Worm (Caenorhabditis elegans) whole organism, L4 larva: ENCODE results near the gene T16H12.9.
A peak's percentile ranks its signal among the peaks of the same experiment; 100 is the strongest.

Experiments used
- F37D6.2 ChIP-seq: sonication (generic microtip); optimal IDR thresholded peaks from 2 replicates; lab custom pipeline; 2016; ENCODE audit warnings: mild to moderate bottlenecking, missing genetic modification characterization, missing compliant biosample characterization
- F44E2.7 ChIP-seq: fragments of 200-800 bp; sonication (Bioruptor generic); IDR thresholded peaks from 2 replicates; pipeline ENCODE4 v2.1.2; 2022; ENCODE audit warnings: missing genetic modification characterization, missing compliant biosample characterization
- Y75B8A.6 ChIP-seq: fragments of 200-800 bp; sonication (Bioruptor generic); IDR thresholded peaks from 2 replicates; pipeline ENCODE4 v1.3.6; 2022; ENCODE audit warnings: missing genetic modification reagents, missing genetic modification characterization, missing compliant biosample characterization
- ZK337.2 ChIP-seq: fragments of 200-800 bp; sonication (Bioruptor generic); IDR thresholded peaks from 2 replicates; pipeline ENCODE4 v1.3.6; 2022; ENCODE audit warnings: missing genetic modification reagents, missing genetic modification characterization, missing compliant biosample characterization
- ZK546.5 ChIP-seq, 2 experiments: sonication (generic microtip); optimal IDR thresholded peaks; 2 replicates each; lab custom pipeline; 2017; ENCODE audit warnings: missing biosample characterization in 2 of 2, missing genetic modification characterization in 2 of 2
- aha-1 ChIP-seq: fragments of 150-350 bp; peaks from one replicate; lab custom pipeline; 2014; ENCODE audit warnings: missing biosample characterization, missing genetic modification characterization
- ama-1 ChIP-seq: fragments of 150-350 bp; optimal IDR thresholded peaks from 2 replicates; lab custom pipeline; 2014; ENCODE audit warnings: inconsistent platforms, mixed read lengths
- ceh-62 ChIP-seq: sonication (generic microtip); optimal IDR thresholded peaks from 2 replicates; lab custom pipeline; 2017; ENCODE audit warnings: missing biosample characterization, missing genetic modification characterization
- cey-2 ChIP-seq: sonication (generic microtip); optimal IDR thresholded peaks from 3 replicates; lab custom pipeline; 2017; ENCODE audit warnings: missing genetic modification characterization, mild to moderate bottlenecking, missing compliant biosample characterization, antibody characterized with exemption, borderline replicate concordance; ENCODE audit not compliant: insufficient read depth
- daf-16 ChIP-seq, 3 experiments: sonication (generic microtip); optimal IDR thresholded peaks; 2 replicates each; lab custom pipeline; 2016 to 2017; ENCODE audit warnings: missing genetic modification characterization in 3 of 3, missing genetic modification reagents in 3 of 3, mild to moderate bottlenecking in 2 of 3, missing compliant biosample characterization in 2 of 3, missing biosample characterization in 1 of 3, moderate library complexity in 1 of 3
- daf-19 ChIP-seq: fragments of 200-800 bp; sonication (Bioruptor generic); conservative IDR thresholded peaks from 2 replicates; pipeline ENCODE4 v1.3.6; 2022; ENCODE audit warnings: missing genetic modification characterization, missing compliant biosample characterization
- lin-15B ChIP-seq: fragments of 150-350 bp; sonication (generic microtip); optimal IDR thresholded peaks from 3 replicates; lab custom pipeline; 2014; ENCODE audit warnings: missing biosample characterization, missing genetic modification characterization
- lin-29 ChIP-seq: fragments of 200-800 bp; sonication (Bioruptor generic); IDR thresholded peaks from 2 replicates; pipeline ENCODE4 v1.3.6; 2022; ENCODE audit warnings: missing genetic modification reagents, missing genetic modification characterization, missing compliant biosample characterization
- lir-3 ChIP-seq: sonication (generic microtip); optimal IDR thresholded peaks from 2 replicates; lab custom pipeline; 2016; ENCODE audit warnings: mild to moderate bottlenecking, missing genetic modification characterization, missing compliant biosample characterization
- lsy-2 ChIP-seq, 2 experiments: fragments of 150-350 bp in 1 of 2; sonication (generic microtip) in 1 of 2; optimal IDR thresholded peaks; 2 replicates each; lab custom pipeline; 2014 to 2017; ENCODE audit warnings: missing biosample characterization in 2 of 2, missing genetic modification characterization in 2 of 2
- mep-1 ChIP-seq: fragments of 150-350 bp; sonication (generic microtip); optimal IDR thresholded peaks from 3 replicates; lab custom pipeline; 2014; ENCODE audit warnings: missing biosample characterization, missing genetic modification characterization
- nhr-102 ChIP-seq: sonication (generic microtip); optimal IDR thresholded peaks from 2 replicates; lab custom pipeline; 2016; ENCODE audit warnings: mild to moderate bottlenecking, missing genetic modification characterization, moderate library complexity, missing compliant biosample characterization
- nhr-111 ChIP-seq: fragments of 200-800 bp; sonication (Bioruptor generic); optimal IDR thresholded peaks from 2 replicates; lab custom pipeline; 2018; ENCODE audit warnings: mild to moderate bottlenecking, missing genetic modification characterization, missing compliant biosample characterization
- nhr-28 ChIP-seq: fragments of 150-350 bp; optimal IDR thresholded peaks from 2 replicates; lab custom pipeline; 2014; ENCODE audit warnings: missing biosample characterization, missing genetic modification characterization
- nhr-41 ChIP-seq: fragments of 200-800 bp; sonication (Bioruptor generic); IDR thresholded peaks from 2 replicates; pipeline ENCODE4 v1.3.6; 2022; ENCODE audit warnings: missing genetic modification reagents, missing genetic modification characterization, missing compliant biosample characterization
- nhr-48 ChIP-seq: sonication (generic microtip); optimal IDR thresholded peaks from 2 replicates; lab custom pipeline; 2016; ENCODE audit warnings: mild to moderate bottlenecking, missing genetic modification characterization, missing compliant biosample characterization
- pha-4 ChIP-seq, 2 experiments: fragments of 150-350 bp in 1 of 2; fragments of 200-800 bp in 1 of 2; sonication (Bioruptor generic) in 1 of 2; IDR thresholded peaks in 1 of 2; optimal IDR thresholded peaks in 1 of 2; 2 replicates each; pipeline versions ENCODE4 v1.3.6 to Lab custom; 2014 to 2022; ENCODE audit warnings: missing genetic modification characterization in 2 of 2, missing genetic modification reagents in 2 of 2, missing biosample characterization in 1 of 2, missing compliant biosample characterization in 1 of 2
- set-16 ChIP-seq: fragments of 200-800 bp; sonication (Bioruptor generic); IDR thresholded peaks from 2 replicates; pipeline ENCODE4 v1.3.6; 2022; ENCODE audit warnings: missing genetic modification reagents, missing genetic modification characterization, missing compliant biosample characterization
- tag-97 ChIP-seq: fragments of 200-800 bp; sonication (Bioruptor generic); IDR thresholded peaks from 2 replicates; pipeline ENCODE4 v1.3.6; 2022; ENCODE audit warnings: missing genetic modification characterization, missing compliant biosample characterization
- unc-39 ChIP-seq: sonication (generic microtip); optimal IDR thresholded peaks from 2 replicates; lab custom pipeline; 2017; ENCODE audit warnings: missing biosample characterization, missing genetic modification characterization
- unc-62 ChIP-seq, 3 experiments: fragments of 150-350 bp in 1 of 3; sonication (generic microtip); optimal IDR thresholded peaks in 2 of 3; peaks in 1 of 3; 1 replicate in 1 of 3; 2 replicates in 2 of 3; lab custom pipeline; 2014 to 2017; ENCODE audit warnings: missing biosample characterization in 3 of 3, missing genetic modification characterization in 3 of 3, missing genetic modification reagents in 3 of 3, missing genotype in 1 of 3
- vab-7 ChIP-seq: fragments of 200-800 bp; sonication (Bioruptor generic); IDR thresholded peaks from 2 replicates; pipeline ENCODE4 v1.3.6; 2022; ENCODE audit warnings: missing genetic modification reagents, missing genetic modification characterization, missing compliant biosample characterization
- zip-2 ChIP-seq: fragments of 150-350 bp; optimal IDR thresholded peaks from 2 replicates; lab custom pipeline; 2014; ENCODE audit warnings: missing biosample characterization, missing genetic modification characterization

The T16H12.9 gene

ce11 chrIII:10153003-10153402 lies 43.9 kb downstream of the T16H12.9 start (continued):
- TF ChIP-seq pha-4 (GFP tag; IDR thresholded peaks at IDR 0.05; lab: Robert Waterston, UW) (0 out of 2 replicates have a peak, but pooled peaks have one; percentile 26), pha-4 (tag; optimal IDR thresholded peaks at IDR 0.05; lab: Kevin White, UChicago) (no peak), F44E2.7 (GFP tag; lab: Robert Waterston, UW) (no peak), daf-19 (GFP tag; lab: Robert Waterston, UW) (no peak), nhr-48 (tag; lab: Kevin White, UChicago) (peak; percentile 8), unc-39 (tag; lab: Kevin White, UChicago) (no peak), lin-29 (GFP tag; lab: Robert Waterston, UW) (no peak), F37D6.2 (tag; lab: Kevin White, UChicago) (peak; percentile 22), nhr-28 (tag; lab: Kevin White, UChicago) (no peak), lin-15B (tag; lab: Kevin White, UChicago) (no peak), nhr-41 (GFP tag; lab: Robert Waterston, UW) (no peak), nhr-111 (GFP tag; lab: Kevin White, UChicago) (no peak), Y75B8A.6 (GFP tag; lab: Robert Waterston, UW) (no peak), mep-1 (tag; lab: Kevin White, UChicago) (peak; percentile 54), vab-7 (no peak), nhr-102 (tag; lab: Kevin White, UChicago) (no peak), set-16 (GFP tag; lab: Robert Waterston, UW) (0 out of 2 replicates have a peak, but pooled peaks have one; percentile 4), ZK546.5 (tag; optimal IDR thresholded peaks at IDR 0.05; lab: Kevin White, UChicago) (no peak)

DNA sequence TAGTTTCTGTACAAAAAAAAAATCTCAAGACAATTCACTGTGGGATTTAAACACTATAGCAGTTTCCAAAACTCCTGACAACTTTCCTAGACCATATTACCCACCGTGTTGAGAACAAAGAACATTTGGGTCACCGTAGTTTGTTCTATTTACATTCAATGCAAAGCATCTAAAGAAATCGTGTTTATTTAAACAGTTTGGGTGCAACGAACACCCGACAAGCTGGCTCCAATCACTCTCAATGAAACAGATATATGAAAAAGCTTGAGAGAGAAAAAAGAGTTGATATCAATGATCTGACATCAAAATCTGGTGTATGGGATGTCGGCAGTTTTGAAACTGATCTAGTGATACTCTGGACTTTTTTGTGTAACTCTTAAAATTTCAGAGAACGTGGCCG lies 45.9 kb downstream of the T16H12.9 start:
- TF ChIP-seq daf-16 (GFP tag; optimal IDR thresholded peaks at IDR 0.05; lab: Kevin White, UChicago): peak in 1 of 2 experiments; percentile 21
- no peak for TF ChIP-seq daf-16 (tag; optimal IDR thresholded peaks at IDR 0.05; lab: Kevin White, UChicago)
- TF ChIP-seq vab-7: no peak
- no peak for TF ChIP-seq pha-4 (GFP tag; IDR thresholded peaks at IDR 0.05; lab: Robert Waterston, UW)
- peak; percentile 2 for TF ChIP-seq pha-4 (tag; optimal IDR thresholded peaks at IDR 0.05; lab: Kevin White, UChicago)
- TF ChIP-seq lsy-2 (tag; optimal IDR thresholded peaks at IDR 0.05; lab: Kevin White, UChicago): peak in 1 of 2 experiments; percentile 0

- TF ChIP-seq set-16 (GFP tag; lab: Robert Waterston, UW) (no peak), ZK337.2 (GFP tag; lab: Robert Waterston, UW) (no peak), tag-97 (GFP tag; lab: Robert Waterston, UW) (no peak), lin-15B (tag; lab: Kevin White, UChicago) (no peak), zip-2 (no peak), lir-3 (tag; lab: Kevin White, UChicago) (no peak), ama-1 (lab: Kevin White, UChicago) (no peak), ceh-62 (no peak), cey-2 (tag; lab: Kevin White, UChicago) (no peak), unc-62 (GFP tag; optimal IDR thresholded peaks at IDR 0.05 in 1 of 2; lab: Kevin White, UChicago) (peak in 1 of 2 experiments; percentile 83), unc-62 (tag; optimal IDR thresholded peaks at IDR 0.05; lab: Kevin White, UChicago) (no peak), aha-1 (tag; lab: Kevin White, UChicago) (peak; percentile 90)
These were observed 47.2 kb downstream of the T16H12.9 start for ce11 chrIII:10156269-10156668.

DNA sequence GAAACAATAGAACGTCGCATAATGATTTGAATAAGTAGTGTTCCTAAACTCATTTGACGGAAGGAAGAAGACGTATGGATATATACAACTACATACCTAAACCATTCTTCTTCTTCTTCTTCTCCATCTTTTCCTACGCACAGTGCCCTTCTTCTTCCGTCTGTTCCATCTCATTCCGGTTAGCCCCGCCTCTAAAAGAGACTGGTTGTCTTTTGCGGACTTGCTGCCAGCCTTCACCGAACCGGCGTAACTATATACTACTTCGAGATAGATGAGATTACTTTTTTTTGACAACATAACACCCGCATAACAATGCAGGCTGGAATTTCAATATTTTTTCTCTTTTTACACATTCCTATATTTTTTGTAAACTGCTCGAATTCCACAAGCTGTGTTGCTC lies 51.3 kb downstream of the T16H12.9 start, which contains the start of the genes K08E5.5 and mua-3:
K08E5.5 (minus strand) TSS at position 101 of the 400 bp plus-strand sequence.
mua-3 (plus strand) TSS at position 313 of the 400 bp plus-strand sequence.
- TF ChIP-seq lin-29 (GFP tag; lab: Robert Waterston, UW): no peak
- peak in 1 of 2 experiments; percentile 38 for TF ChIP-seq unc-62 (GFP tag; optimal IDR thresholded peaks at IDR 0.05 in 1 of 2; lab: Kevin White, UChicago)
- TF ChIP-seq unc-62 (tag; optimal IDR thresholded peaks at IDR 0.05; lab: Kevin White, UChicago): no peak
